Fruit fly (Drosophila melanogaster) whole organism, embryonic: ENCODE data around the gene Snmp2.
A peak's percentile ranks its signal among the peaks of the same experiment; 100 is the strongest.

Experiments used
- CG10462 ChIP-seq: fragments of 200-800 bp; sonication (Bioruptor generic); optimal IDR thresholded peaks from 2 replicates; lab custom pipeline; 2016; ENCODE audit warnings: missing biosample characterization, missing genetic modification characterization
- CG1233 ChIP-seq: fragments of 200-800 bp; sonication (Bioruptor generic); optimal IDR thresholded peaks from 4 replicates; lab custom pipeline; 2018; ENCODE audit warnings: missing biosample characterization, mild to moderate bottlenecking, missing genetic modification characterization
- CG13624 ChIP-seq: fragments of 200-800 bp; sonication (Bioruptor generic); optimal IDR thresholded peaks from 2 replicates; lab custom pipeline; 2016; ENCODE audit warnings: missing biosample characterization, missing genetic modification characterization
- CG2202 ChIP-seq: fragments of 200-800 bp; sonication (Bioruptor generic); optimal IDR thresholded peaks from 2 replicates; lab custom pipeline; 2018; ENCODE audit warnings: missing biosample characterization, mild to moderate bottlenecking, missing genetic modification characterization
- CG4854 ChIP-seq: fragments of 200-800 bp; sonication (Bioruptor generic); optimal IDR thresholded peaks from 2 replicates; lab custom pipeline; 2016; ENCODE audit warnings: missing biosample characterization, missing genetic modification characterization, inconsistent platforms
- HLHmδ ChIP-seq: fragments of 200-800 bp; sonication (Bioruptor generic); optimal IDR thresholded peaks from 2 replicates; lab custom pipeline; 2018; ENCODE audit warnings: missing biosample characterization, mild to moderate bottlenecking, missing genetic modification characterization, moderate library complexity
- Stat92E ChIP-seq, 3 experiments: fragments of >200 bp in 2 of 3; fragments of 200-800 bp in 1 of 3; sonication (Bioruptor generic) in 1 of 3; optimal IDR thresholded peaks; 2 replicates each; lab custom pipeline; 2017 to 2019; ENCODE audit warnings: missing biosample characterization in 3 of 3, missing genetic modification characterization in 3 of 3, mild to moderate bottlenecking in 1 of 3, moderate library complexity in 1 of 3
- eve ChIP-seq, 2 experiments: fragments of >200 bp; optimal IDR thresholded peaks; 2 replicates each; lab custom pipeline; 2017; ENCODE audit warnings: missing biosample characterization in 2 of 2, missing genetic modification characterization in 2 of 2
- lola ChIP-seq, 3 experiments: fragments of >200 bp in 2 of 3; fragments of 200-800 bp in 1 of 3; sonication (Bioruptor generic) in 1 of 3; optimal IDR thresholded peaks; 2 replicates each; lab custom pipeline; 2017 to 2019; ENCODE audit warnings: missing biosample characterization in 3 of 3, missing genetic modification characterization in 3 of 3, mild to moderate bottlenecking in 1 of 3, moderate library complexity in 1 of 3

- no peak for TF ChIP-seq CG2202 (tag; lab: Kevin White, UChicago)
- TF ChIP-seq Stat92E (GFP tag; optimal IDR thresholded peaks at IDR 0.05; lab: Kevin White, UChicago), result no peak
- peak; percentile 18 for TF ChIP-seq CG13624 (GFP tag; lab: Kevin White, UChicago)
- TF ChIP-seq eve (GFP tag; optimal IDR thresholded peaks at IDR 0.05; lab: Kevin White, UChicago), result no peak
- no peak for TF ChIP-seq CG1233
- TF ChIP-seq HLHmδ (GFP tag; lab: Kevin White, UChicago), result no peak
- no peak for TF ChIP-seq lola (GFP tag; optimal IDR thresholded peaks at IDR 0.05; lab: Kevin White, UChicago)
- TF ChIP-seq CG4854 (GFP tag; lab: Kevin White, UChicago), result no peak
- no peak for TF ChIP-seq CG10462 (GFP tag; lab: Kevin White, UChicago)
These were observed 17.3 kb upstream of the Snmp2 start, which contains the start of gene Hn for dm6 chr3L:7759835-7760780.
